Fruit fly (Drosophila melanogaster): Measurements from ENCODE around the gene Pus10.
A peak's percentile ranks its signal among the peaks of the same experiment; 100 is the strongest.

Pus10 gene

dm6 chr2L:182360-183144 lies 27.4 kb upstream of the Pus10 start (continued):
- TF ChIP-seq Trl (optimal IDR thresholded peaks at IDR 0.05): peak in 1 of 2 experiments; percentile 28
- no peak for TF ChIP-seq Trl (GFP tag; optimal IDR thresholded peaks at IDR 0.05)
- peak; percentile 2 for TF ChIP-seq CG18599 (GFP tag; optimal IDR thresholded peaks at IDR 0.05)
- peak; percentile 72 for TF ChIP-seq CG13287 (GFP tag; IDR thresholded peaks at IDR 0.05; ENCODE audit: partially characterized antibody)
- TF ChIP-seq nom (GFP tag; optimal IDR thresholded peaks at IDR 0.05): peak; percentile 90

dm6 chr2L:181020-181419 lies 25.9 kb upstream of the Pus10 start:
- TF ChIP-seq Sox102F (GFP tag; optimal IDR thresholded peaks at IDR 0.05) (no peak), CG18764 (GFP tag; optimal IDR thresholded peaks at IDR 0.05) (no peak), nerfin-1 (tag; optimal IDR thresholded peaks at IDR 0.05) (peak; percentile 3), tin (GFP tag; optimal IDR thresholded peaks at IDR 0.05) (no peak), abd-A (tag; optimal IDR thresholded peaks at IDR 0.05) (peak; percentile 84), Ssrp (tag; optimal IDR thresholded peaks at IDR 0.05) (no peak), CG4360 (GFP tag; IDR thresholded peaks at IDR 0.05) (0 out of 2 replicates have a peak, but pooled peaks have one; percentile 36), CG13123 (GFP tag; optimal IDR thresholded peaks at IDR 0.05) (no peak), Rx (GFP tag; IDR thresholded peaks at IDR 0.05) (no peak), ewg (GFP tag; optimal IDR thresholded peaks at IDR 0.05) (peak; percentile 51), NfI (GFP tag; optimal IDR thresholded peaks at IDR 0.05) (no peak), ap (GFP tag; IDR thresholded peaks at IDR 0.05) (no peak), E2f2 (GFP tag; IDR thresholded peaks at IDR 0.05) (no peak), CG7786 (GFP tag; optimal IDR thresholded peaks at IDR 0.05) (no peak), onecut (GFP tag; IDR thresholded peaks at IDR 0.05) (peak; percentile 83), D19A (tag; optimal IDR thresholded peaks at IDR 0.05) (no peak), CG2199 (GFP tag; IDR thresholded peaks at IDR 0.05) (0 out of 3 replicates have a peak, but pooled peaks have one; percentile 27), Antp (GFP tag; optimal IDR thresholded peaks at IDR 0.05) (no peak), disco-r (GFP tag; optimal IDR thresholded peaks at IDR 0.05) (no peak), CG10431 (GFP tag; optimal IDR thresholded peaks at IDR 0.05) (no peak), row (GFP tag; IDR thresholded peaks at IDR 0.05) (no peak), CG2116 (GFP tag; optimal IDR thresholded peaks at IDR 0.05) (no peak), Gsc (GFP tag; IDR thresholded peaks at IDR 0.05) (no peak), CG11504 (tag; optimal IDR thresholded peaks at IDR 0.05) (peak; percentile 94), CG4328 (GFP tag; optimal IDR thresholded peaks at IDR 0.05) (no peak), pho (GFP tag; optimal IDR thresholded peaks at IDR 0.05) (no peak), HmgD (GFP tag; optimal IDR thresholded peaks at IDR 0.05) (no peak), Hmr (GFP tag; optimal IDR thresholded peaks at IDR 0.05) (no peak), sima (GFP tag; optimal IDR thresholded peaks at IDR 0.05) (no peak), ham (GFP tag; IDR thresholded peaks at IDR 0.05) (no peak), scrt (GFP tag; optimal IDR thresholded peaks at IDR 0.05) (peak; percentile 86), CG13775 (GFP tag; optimal IDR thresholded peaks at IDR 0.05) (no peak), CG2120 (GFP tag; optimal IDR thresholded peaks at IDR 0.05) (no peak), chif (GFP tag; optimal IDR thresholded peaks at IDR 0.05) (no peak)

dm6 chr2L:179119-179518 lies 24.0 kb upstream of the Pus10 start:
- TF ChIP-seq CG12299 (tag; optimal IDR thresholded peaks at IDR 0.05) (no peak), CG9876 (GFP tag; optimal IDR thresholded peaks at IDR 0.05) (no peak), Hr78 (GFP tag; optimal IDR thresholded peaks at IDR 0.05) (no peak), Adf1 (GFP tag; IDR thresholded peaks at IDR 0.05) (0 out of 2 replicates have a peak, but pooled peaks have one; percentile 6), CG30431 (GFP tag; optimal IDR thresholded peaks at IDR 0.05) (no peak), ranshi (GFP tag; IDR thresholded peaks at IDR 0.05) (no peak), H2.0 (GFP tag; IDR thresholded peaks at IDR 0.05) (no peak), slbo (GFP tag; IDR thresholded peaks at IDR 0.05) (no peak), CG5953 (GFP tag; IDR thresholded peaks at IDR 0.05) (no peak), CG43689 (GFP tag; IDR thresholded peaks at IDR 0.05) (no peak), Pdp1 (GFP tag; optimal IDR thresholded peaks at IDR 0.05) (peak in 1 of 2 experiments; percentile 66), Meics (GFP tag; optimal IDR thresholded peaks at IDR 0.05) (no peak)

Measured in whole organism, embryonic.